Fruit fly (Drosophila melanogaster): ENCODE measurements around the gene CG5909.

Gene CG5909

DNA sequence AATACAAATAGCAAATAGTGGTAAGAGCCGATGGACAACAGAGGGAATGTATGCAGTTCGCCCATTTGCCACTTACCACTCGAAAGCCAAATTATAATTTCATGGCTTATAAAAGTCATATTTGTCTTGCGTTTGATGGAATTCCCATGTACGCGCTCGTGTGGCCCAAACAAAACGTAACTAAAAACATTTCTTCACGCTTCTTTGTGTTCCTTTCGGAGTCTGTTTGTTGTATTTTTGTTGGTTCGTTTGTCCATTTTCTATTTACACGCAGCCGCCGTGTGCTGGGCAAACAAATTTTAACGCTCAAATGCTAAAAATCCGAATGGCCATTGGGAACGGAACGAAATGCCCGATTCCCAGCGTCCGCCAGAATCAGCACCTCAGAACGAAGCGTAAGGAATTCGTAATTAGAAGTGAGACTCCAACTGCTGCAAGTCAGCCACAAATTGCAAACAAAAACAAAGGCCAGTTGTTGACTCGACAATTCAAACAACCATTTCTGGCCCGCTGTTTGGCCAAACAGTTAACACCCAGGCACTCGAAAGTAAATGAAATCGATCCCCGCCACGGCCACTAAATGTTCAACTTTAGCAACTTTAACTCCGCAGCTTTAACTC, 47.9 kb downstream of the CG5909 start:
- TF ChIP-seq CG12768 (GFP tag; optimal IDR thresholded peaks at IDR 0.05) (no peak), toe (GFP tag; optimal IDR thresholded peaks at IDR 0.05) (no peak), CG7101 (tag; optimal IDR thresholded peaks at IDR 0.05) (no peak), cic (GFP tag; optimal IDR thresholded peaks at IDR 0.05) (no peak), Mnt (GFP tag; optimal IDR thresholded peaks at IDR 0.05) (no peak), Clk (GFP tag; optimal IDR thresholded peaks at IDR 0.05) (no peak), CG7045 (GFP tag; optimal IDR thresholded peaks at IDR 0.05) (no peak), kay (GFP tag; ENCODE audit: borderline replicate concordance) (no peak), CG11617 (GFP tag; optimal IDR thresholded peaks at IDR 0.05) (no peak), ovo (GFP tag; optimal IDR thresholded peaks at IDR 0.05) (no peak)

DNA sequence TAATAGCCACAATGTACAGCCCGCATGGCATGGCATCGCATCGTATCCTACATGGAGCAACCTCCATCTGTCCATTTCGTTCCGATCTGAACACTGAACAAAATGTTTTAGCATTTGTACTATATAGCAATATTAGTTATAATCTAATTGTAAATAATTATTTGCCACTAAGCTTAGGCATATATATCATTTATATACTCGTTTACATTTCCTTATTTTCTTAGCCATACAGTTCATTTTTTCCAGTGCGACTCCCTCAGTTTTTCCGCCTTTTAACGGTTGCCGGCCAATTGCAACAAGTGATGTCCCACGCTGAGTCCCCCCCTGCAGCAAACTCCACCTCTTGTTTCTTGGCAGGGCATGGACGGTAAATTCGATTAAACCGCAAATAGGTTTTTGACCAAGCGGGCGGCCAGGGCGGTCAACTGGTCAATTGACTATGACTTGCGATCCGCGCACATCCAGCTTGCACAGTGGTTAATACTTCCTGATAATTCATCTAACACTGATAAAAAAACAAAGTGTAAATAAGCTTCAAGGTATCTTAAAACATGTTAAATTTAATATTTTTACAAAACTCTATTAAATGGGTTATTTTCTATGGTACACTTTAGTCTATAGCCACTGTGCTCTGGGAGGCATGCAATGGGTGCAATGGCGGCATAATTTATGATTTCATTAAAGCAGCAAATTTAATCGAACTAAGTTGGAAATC, 48.8 kb downstream of the CG5909 start:
- TF ChIP-seq ovo (GFP tag; optimal IDR thresholded peaks at IDR 0.05), result no peak
- TF ChIP-seq Clk (GFP tag; optimal IDR thresholded peaks at IDR 0.05), result no peak
- no peak for TF ChIP-seq Hr96 (GFP tag; optimal IDR thresholded peaks at IDR 0.05)
- no peak for TF ChIP-seq cnc (optimal IDR thresholded peaks at IDR 0.05)

Measured in whole organism, adult.